Fruit fly (Drosophila melanogaster) Kc167 (cell line): ENCODE measurements around the gene CG14006.

ENCODE experiments used
- Myc ChIP-seq: fragments of >200 bp; optimal IDR thresholded peaks from 2 replicates; lab custom pipeline; 2017; ENCODE audit warnings: missing external identifiers
- insv ChIP-seq: fragments of >200 bp; optimal IDR thresholded peaks from 3 replicates; lab custom pipeline; 2018; ENCODE audit warnings: missing external identifiers
- ttk ChIP-seq: sonication (Bioruptor generic); optimal IDR thresholded peaks from 2 replicates; lab custom pipeline; 2017; ENCODE audit warnings: missing external identifiers

- no peak for TF ChIP-seq Myc
- TF ChIP-seq ttk (lab: Kevin White, UChicago) = no peak
- TF ChIP-seq insv (lab: Kevin White, UChicago) = no peak
These were observed 8.0 kb downstream of the CG14006 start, which contains the start of the genes CG11149 and sip1 for dm6 chr2L:5720407-5721228.
